Worm (Caenorhabditis elegans): Measurements from ENCODE around the gene C15B12.3.

- TF ChIP-seq flt-1 (GFP tag; IDR thresholded peaks at IDR 0.05) (no peak), cog-1 (tag; optimal IDR thresholded peaks at IDR 0.05) (no peak), tab-1 (GFP tag; IDR thresholded peaks at IDR 0.05) (no peak), med-1 (GFP tag; optimal IDR thresholded peaks at IDR 0.05; ENCODE audit: insufficient read depth) (no peak)
Measured at ce11 chrX:6446564-6446963, 20.8 kb downstream of the C15B12.3 start, which contains the start of gene asp-14.

Data from whole organism, midembryonic.